Fruit fly (Drosophila melanogaster): ENCODE results near the gene boss.

The boss gene

DNA sequence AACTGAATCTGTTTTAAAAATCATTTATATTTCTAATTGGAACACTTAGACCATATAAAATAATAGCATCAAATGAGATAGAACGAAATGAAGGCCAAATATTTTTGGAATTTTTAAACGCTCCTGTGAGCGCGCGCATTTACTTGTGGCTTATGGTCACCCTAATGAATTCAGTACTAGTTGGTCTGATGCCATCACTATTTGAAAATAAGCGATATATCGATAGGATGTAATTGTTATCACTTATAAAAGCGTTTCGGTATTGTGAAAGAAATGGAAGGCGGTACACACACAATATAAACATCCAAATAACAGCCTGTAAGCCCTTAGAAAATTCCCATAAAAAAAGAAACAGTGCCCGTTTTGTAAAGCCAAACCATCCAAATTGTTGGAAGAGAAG is 20.9 kb downstream of the boss start, which contains the start of gene Nf1 (continued):
- TF ChIP-seq CG12155 (GFP tag; optimal IDR thresholded peaks at IDR 0.05) (peak; percentile 78), TFAM (GFP tag; optimal IDR thresholded peaks at IDR 0.05) (no peak), CG7963 (GFP tag; IDR thresholded peaks at IDR 0.05; ENCODE audit: partially characterized antibody) (0 out of 3 replicates have a peak, but pooled peaks have one; percentile 38), Doc3 (GFP tag; IDR thresholded peaks at IDR 0.05; ENCODE audit: partially characterized antibody) (peak; percentile 77), CG2129 (GFP tag; IDR thresholded peaks at IDR 0.05; ENCODE audit: partially characterized antibody) (peak; percentile 65; the same call in 1 of the 2 replicates), Abd-B (GFP tag; optimal IDR thresholded peaks at IDR 0.05) (peak; percentile 3), CG6791 (GFP tag; IDR thresholded peaks at IDR 0.05; ENCODE audit: partially characterized antibody) (peak; percentile 77), CG8281 (tag; optimal IDR thresholded peaks at IDR 0.05) (no peak), pan (optimal IDR thresholded peaks at IDR 0.05) (no peak), pan (GFP tag; optimal IDR thresholded peaks at IDR 0.05 in 1 of 2, IDR thresholded peaks at IDR 0.05 in 1 of 2) (no peak), nerfin-2 (GFP tag; IDR thresholded peaks at IDR 0.05; ENCODE audit: partially characterized antibody) (peak; percentile 61; the same call in 1 of the 2 replicates), CG7556 (GFP tag; optimal IDR thresholded peaks at IDR 0.05) (no peak), E2f2 (GFP tag; IDR thresholded peaks at IDR 0.05) (peak; percentile 98), Antp (GFP tag; optimal IDR thresholded peaks at IDR 0.05) (peak; percentile 7), Dll (GFP tag; IDR thresholded peaks at IDR 0.05; ENCODE audit: partially characterized antibody) (peak; percentile 84), Dp (GFP tag; optimal IDR thresholded peaks at IDR 0.05) (peak; percentile 95), Bgb (GFP tag; IDR thresholded peaks at IDR 0.05; ENCODE audit: partially characterized antibody) (peak; percentile 87), CG42726 (GFP tag; IDR thresholded peaks at IDR 0.05; ENCODE audit: partially characterized antibody) (peak; percentile 87), CG13287 (GFP tag; IDR thresholded peaks at IDR 0.05; ENCODE audit: partially characterized antibody) (peak; percentile 90), Rfx (GFP tag; IDR thresholded peaks at IDR 0.05) (0 out of 2 replicates have a peak, but pooled peaks have one; percentile 25), Myb (GFP tag; optimal IDR thresholded peaks at IDR 0.05) (peak; percentile 42), chinmo (GFP tag; IDR thresholded peaks at IDR 0.05; ENCODE audit: partially characterized antibody) (peak; percentile 60; the same call in 1 of the 4 replicates), CG12391 (tag; optimal IDR thresholded peaks at IDR 0.05) (peak; percentile 35), mld (GFP tag; IDR thresholded peaks at IDR 0.05; ENCODE audit: partially characterized antibody) (peak; percentile 57; the same call in 1 of the 3 replicates), nmo (GFP tag; optimal IDR thresholded peaks at IDR 0.05) (peak; percentile 25)

dm6 chr3R:25983274-25983673 is 21.5 kb downstream of the boss start:
- TF ChIP-seq HLHmδ (GFP tag; optimal IDR thresholded peaks at IDR 0.05) (peak; percentile 85), toy (GFP tag; IDR thresholded peaks at IDR 0.05) (no peak), CG17385 (GFP tag; optimal IDR thresholded peaks at IDR 0.05) (peak; percentile 92), fu2 (GFP tag; optimal IDR thresholded peaks at IDR 0.05) (no peak), Spps (tag; optimal IDR thresholded peaks at IDR 0.05) (no peak), CG34224 (GFP tag; IDR thresholded peaks at IDR 0.05; ENCODE audit: partially characterized antibody) (peak; percentile 9; the same call in 2 of the 3 replicates), D (optimal IDR thresholded peaks at IDR 0.05) (peak; percentile 43), D (GFP tag; optimal IDR thresholded peaks at IDR 0.05) (no peak), CG15479 (GFP tag; optimal IDR thresholded peaks at IDR 0.05) (peak; percentile 79), kah (GFP tag; optimal IDR thresholded peaks at IDR 0.05) (peak; percentile 41), Atf6 (GFP tag; IDR thresholded peaks at IDR 0.05) (0 out of 2 replicates have a peak, but pooled peaks have one; percentile 30), Trl (optimal IDR thresholded peaks at IDR 0.05) (peak in 1 of 2 experiments; percentile 21), Trl (GFP tag; optimal IDR thresholded peaks at IDR 0.05) (no peak), lola (GFP tag; optimal IDR thresholded peaks at IDR 0.05) (peak in 1 of 3 experiments; percentile 23), crol (GFP tag; IDR thresholded peaks at IDR 0.05) (peak; percentile 48; the same call in 1 of the 2 replicates), dimm (GFP tag; IDR thresholded peaks at IDR 0.05) (no peak), CG17568 (GFP tag; optimal IDR thresholded peaks at IDR 0.05) (no peak), Sin3A (optimal IDR thresholded peaks at IDR 0.05) (peak; percentile 57), ro (GFP tag; IDR thresholded peaks at IDR 0.05) (no peak), CG1832 (GFP tag; optimal IDR thresholded peaks at IDR 0.05) (peak; percentile 63), CG10321 (GFP tag; IDR thresholded peaks at IDR 0.05) (peak; percentile 62; the same call in 1 of the 2 replicates), CG8478 (optimal IDR thresholded peaks at IDR 0.05) (peak; percentile 88), CG32767 (GFP tag; IDR thresholded peaks at IDR 0.05) (peak; percentile 63; the same call in 1 of the 2 replicates), CHES-1-like (GFP tag; optimal IDR thresholded peaks at IDR 0.05) (peak; percentile 50), bbx (GFP tag; IDR thresholded peaks at IDR 0.05; ENCODE audit: partially characterized antibody) (peak; percentile 16; the same call in 1 of the 2 replicates)
